Worm (Caenorhabditis elegans): ENCODE results near the gene pals-28.
A peak's percentile ranks its signal among the peaks of the same experiment; 100 is the strongest.

pals-28 gene

ce11 chrIII:4390421-4390820 is 5.8 kb downstream of the pals-28 start:
- peak; percentile 95 for TF ChIP-seq zip-8 (tag; optimal IDR thresholded peaks at IDR 0.05)
- TF ChIP-seq nhr-76 (tag; optimal IDR thresholded peaks at IDR 0.05) = no peak
- TF ChIP-seq M03D4.4 (tag; optimal IDR thresholded peaks at IDR 0.05) = no peak
- TF ChIP-seq ceh-83 (GFP tag; optimal IDR thresholded peaks at IDR 0.05) = no peak
- TF ChIP-seq lin-32 (GFP tag; optimal IDR thresholded peaks at IDR 0.05) = no peak

ce11 chrIII:4391319-4391718 is 6.7 kb downstream of the pals-28 start:
- TF ChIP-seq sem-2 (GFP tag; optimal IDR thresholded peaks at IDR 0.05) = no peak
- no peak for TF ChIP-seq lsy-2 (tag; optimal IDR thresholded peaks at IDR 0.05)
- TF ChIP-seq ztf-11 (tag; optimal IDR thresholded peaks at IDR 0.05) = no peak
- no peak for TF ChIP-seq snpc-4 (tag; optimal IDR thresholded peaks at IDR 0.05)
- no peak for TF ChIP-seq nhr-237 (tag; optimal IDR thresholded peaks at IDR 0.05)
- TF ChIP-seq elt-1 (tag; optimal IDR thresholded peaks at IDR 0.05; ENCODE audit: borderline replicate concordance, insufficient read depth) = no peak
- no peak for TF ChIP-seq bed-3 (GFP tag; optimal IDR thresholded peaks at IDR 0.05)
- TF ChIP-seq ceh-39 (tag; optimal IDR thresholded peaks at IDR 0.05) = no peak
- TF ChIP-seq unc-120 (tag; optimal IDR thresholded peaks at IDR 0.05; ENCODE audit: poor library complexity, severe bottlenecking) = no peak
- TF ChIP-seq blmp-1 (tag; optimal IDR thresholded peaks at IDR 0.05) = no peak
- no peak for TF ChIP-seq elt-3 (tag; optimal IDR thresholded peaks at IDR 0.05)
- TF ChIP-seq tbx-8 (GFP tag; optimal IDR thresholded peaks at IDR 0.05) = no peak
- no peak for TF ChIP-seq hlh-1 (tag; optimal IDR thresholded peaks at IDR 0.05)
- TF ChIP-seq drap-1 (GFP tag; optimal IDR thresholded peaks at IDR 0.05) = no peak
- no peak for TF ChIP-seq ceh-83 (GFP tag; optimal IDR thresholded peaks at IDR 0.05)
- TF ChIP-seq ham-2 (GFP tag; optimal IDR thresholded peaks at IDR 0.05) = no peak
- no peak for TF ChIP-seq nhr-28 (tag; optimal IDR thresholded peaks at IDR 0.05)
- no peak for TF ChIP-seq sptf-1 (tag; optimal IDR thresholded peaks at IDR 0.05)
- no peak for TF ChIP-seq mep-1 (tag; optimal IDR thresholded peaks at IDR 0.05)

- peak; percentile 63 for TF ChIP-seq elt-1 (tag; optimal IDR thresholded peaks at IDR 0.05; ENCODE audit: borderline replicate concordance, insufficient read depth)
- no peak for TF ChIP-seq ztf-11 (tag; optimal IDR thresholded peaks at IDR 0.05)
Observed at ce11 chrIII:4391938-4392337, 7.4 kb downstream of the pals-28 start.

DNA sequence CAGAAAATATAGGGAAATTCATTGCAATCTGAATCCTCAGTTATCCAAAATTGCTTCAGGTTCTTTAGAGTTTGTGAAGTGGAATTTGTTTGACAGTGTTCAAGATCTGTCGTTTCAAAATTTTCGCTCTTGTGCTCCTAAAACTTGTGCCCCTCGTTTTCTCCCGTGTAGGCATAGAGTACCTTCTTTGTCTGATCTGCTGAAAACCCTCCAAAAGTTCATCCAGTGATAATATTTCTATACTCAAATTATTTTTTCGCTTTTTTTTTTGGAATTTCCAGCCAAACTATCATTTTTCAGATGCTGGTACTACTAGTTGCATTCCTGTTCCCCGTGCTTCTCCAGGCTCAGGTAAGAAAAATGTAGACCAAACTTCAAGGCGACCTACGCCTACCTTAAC is 9.9 kb downstream of the pals-28 start, which contains the start of gene R07E5.4:
Gene R07E5.4 (plus strand): TSS at position 301 of the 400 bp plus-strand sequence.
- TF ChIP-seq ceh-43 (GFP tag; optimal IDR thresholded peaks at IDR 0.05) = no peak

DNA sequence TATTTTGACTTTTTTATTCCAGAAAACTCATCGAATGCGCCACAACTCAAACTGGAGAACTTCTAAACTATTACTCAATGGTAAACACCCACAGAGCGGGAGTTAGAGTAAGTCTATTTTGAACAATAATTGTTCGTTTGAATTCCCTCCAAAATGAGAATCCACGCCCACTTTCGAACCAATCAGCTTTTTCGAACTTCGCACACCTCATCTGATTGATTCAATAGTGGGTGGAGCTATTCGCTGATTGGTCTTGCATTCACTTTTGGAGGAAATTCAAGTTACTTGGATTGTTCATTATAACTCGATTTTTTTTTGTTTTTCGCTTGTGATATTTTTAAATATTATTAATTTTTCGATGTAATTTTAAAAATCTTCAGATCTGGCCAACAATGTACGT is 11.3 kb downstream of the pals-28 start:
- TF ChIP-seq ceh-43 (GFP tag; optimal IDR thresholded peaks at IDR 0.05) (no peak), unc-39 (tag; optimal IDR thresholded peaks at IDR 0.05) (no peak), pha-4 (tag; optimal IDR thresholded peaks at IDR 0.05) (no peak), sptf-1 (tag; optimal IDR thresholded peaks at IDR 0.05) (no peak), nhr-237 (tag; optimal IDR thresholded peaks at IDR 0.05) (no peak), sem-2 (GFP tag; optimal IDR thresholded peaks at IDR 0.05) (no peak), nhr-2 (tag; optimal IDR thresholded peaks at IDR 0.05) (no peak), blmp-1 (tag; optimal IDR thresholded peaks at IDR 0.05) (no peak), flh-1 (GFP tag; optimal IDR thresholded peaks at IDR 0.05) (no peak), lsy-2 (tag; optimal IDR thresholded peaks at IDR 0.05) (no peak), ces-1 (GFP tag; optimal IDR thresholded peaks at IDR 0.05) (no peak), lin-13 (tag; optimal IDR thresholded peaks at IDR 0.05) (no peak), lin-32 (GFP tag; optimal IDR thresholded peaks at IDR 0.05) (no peak)

- TF ChIP-seq elt-3 (tag; optimal IDR thresholded peaks at IDR 0.05) (no peak), nhr-28 (tag; optimal IDR thresholded peaks at IDR 0.05) (no peak), unc-62 (GFP tag; optimal IDR thresholded peaks at IDR 0.05) (no peak), sptf-1 (tag; optimal IDR thresholded peaks at IDR 0.05) (no peak), nhr-2 (tag; optimal IDR thresholded peaks at IDR 0.05) (no peak), mep-1 (tag; optimal IDR thresholded peaks at IDR 0.05) (no peak), M03D4.4 (tag; optimal IDR thresholded peaks at IDR 0.05) (no peak), lin-13 (tag; optimal IDR thresholded peaks at IDR 0.05) (no peak), ham-2 (GFP tag; optimal IDR thresholded peaks at IDR 0.05) (no peak), sem-2 (GFP tag; optimal IDR thresholded peaks at IDR 0.05) (no peak), cnd-1 (tag; optimal IDR thresholded peaks at IDR 0.05) (no peak), nhr-237 (tag; optimal IDR thresholded peaks at IDR 0.05) (no peak), flh-1 (GFP tag; optimal IDR thresholded peaks at IDR 0.05) (no peak), hlh-1 (tag; optimal IDR thresholded peaks at IDR 0.05) (no peak), elt-1 (tag; optimal IDR thresholded peaks at IDR 0.05; ENCODE audit: borderline replicate concordance, insufficient read depth) (no peak)
Observed at ce11 chrIII:4397115-4397514, 12.5 kb downstream of the pals-28 start, which contains the start of gene R07E5.5. TSS of gene R07E5.5 (plus strand) at chrIII:4397415.

Measured in whole organism, mixed stage, embryonic.